Worm (Caenorhabditis elegans) whole organism, early embryonic: ENCODE measurements around the gene T11G6.5.

Experiments used
- ama-1 ChIP-seq: fragments of 150-350 bp; optimal IDR thresholded peaks from 2 replicates; lab custom pipeline; 2014
- tbx-37 ChIP-seq: fragments of 200-800 bp; sonication (Bioruptor generic); conservative IDR thresholded peaks from 2 replicates; pipeline ENCODE4 v1.3.6; 2022; ENCODE audit warnings: missing genetic modification reagents, missing genetic modification characterization, missing compliant biosample characterization

DNA sequence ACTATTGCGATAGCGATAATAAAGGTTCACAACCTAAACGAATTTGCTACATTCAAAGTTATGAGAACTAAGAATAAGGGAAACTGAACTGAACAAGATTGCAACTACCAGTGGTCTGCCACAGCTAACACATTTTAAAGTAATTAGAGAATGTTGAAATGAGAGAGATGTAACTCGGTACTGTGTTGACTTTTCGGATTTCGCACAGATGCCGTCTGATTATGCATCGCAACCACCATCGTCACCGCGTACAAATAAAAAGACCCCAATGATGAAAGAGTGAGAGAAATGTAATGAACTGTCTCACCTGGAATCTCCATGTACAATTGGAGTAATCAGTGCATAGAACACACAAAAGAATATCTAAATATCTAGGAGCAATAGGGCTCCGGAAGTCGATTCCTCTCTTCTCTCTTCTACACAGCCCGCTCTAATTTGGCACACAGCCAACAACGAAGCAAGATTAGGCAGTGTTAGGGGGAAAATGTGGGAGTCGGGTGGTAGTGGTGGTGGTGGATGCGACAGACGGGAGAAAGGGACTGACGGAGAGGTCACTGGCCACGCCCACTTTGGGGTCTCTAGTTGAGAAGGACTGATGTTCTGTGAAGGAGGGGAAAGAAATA is 26.2 kb upstream of the T11G6.5 start, which contains the start of gene F13E9.11:
- TF ChIP-seq tbx-37 (GFP tag; lab: Robert Waterston, UW), result no peak
- TF ChIP-seq ama-1 (lab: Kevin White, UChicago), result no peak
